Worm (Caenorhabditis elegans): ENCODE results near the gene F18C5.9.

Gene F18C5.9

ce11 chrII:6524501-6524977, 42.4 kb upstream of the F18C5.9 start, which contains the start of gene C56E6.2:
C56E6.2 (plus strand) TSS chrII:6524927.
- no peak for TF ChIP-seq ztf-11 (tag; optimal IDR thresholded peaks at IDR 0.05)
- TF ChIP-seq elt-1 (tag; optimal IDR thresholded peaks at IDR 0.05; ENCODE audit: borderline replicate concordance, insufficient read depth), result peak; percentile 81

- no peak for TF ChIP-seq sem-2 (GFP tag; optimal IDR thresholded peaks at IDR 0.05)
- no peak for TF ChIP-seq nhr-28 (tag; optimal IDR thresholded peaks at IDR 0.05)
- TF ChIP-seq nhr-237 (tag; optimal IDR thresholded peaks at IDR 0.05), result no peak
- TF ChIP-seq elt-1 (tag; optimal IDR thresholded peaks at IDR 0.05; ENCODE audit: borderline replicate concordance, insufficient read depth), result no peak
- no peak for TF ChIP-seq ceh-39 (tag; optimal IDR thresholded peaks at IDR 0.05)
- TF ChIP-seq ham-2 (GFP tag; optimal IDR thresholded peaks at IDR 0.05), result no peak
- TF ChIP-seq zip-8 (tag; optimal IDR thresholded peaks at IDR 0.05), result no peak
- TF ChIP-seq ceh-83 (GFP tag; optimal IDR thresholded peaks at IDR 0.05), result no peak
- no peak for TF ChIP-seq nhr-76 (tag; optimal IDR thresholded peaks at IDR 0.05)
Measured at ce11 chrII:6526136-6526684, 40.7 kb upstream of the F18C5.9 start.

- TF ChIP-seq ceh-39 (tag; optimal IDR thresholded peaks at IDR 0.05), result no peak
- TF ChIP-seq ztf-11 (tag; optimal IDR thresholded peaks at IDR 0.05), result no peak
Measured at ce11 chrII:6528629-6529028, 38.3 kb upstream of the F18C5.9 start, which contains the start of gene C56E6.4. C56E6.4 (minus strand) TSS chrII:6528729.

ce11 chrII:6531527-6531926, 35.4 kb upstream of the F18C5.9 start, which contains the start of gene abch-1:
abch-1 (minus strand) TSS chrII:6531627.
- TF ChIP-seq nhr-237 (tag; optimal IDR thresholded peaks at IDR 0.05) (no peak), mls-2 (tag; optimal IDR thresholded peaks at IDR 0.05) (no peak), nhr-12 (tag; optimal IDR thresholded peaks at IDR 0.05) (no peak), lsy-2 (tag; optimal IDR thresholded peaks at IDR 0.05) (no peak), nhr-28 (tag; optimal IDR thresholded peaks at IDR 0.05) (no peak), lin-13 (tag; optimal IDR thresholded peaks at IDR 0.05) (no peak), blmp-1 (tag; optimal IDR thresholded peaks at IDR 0.05) (no peak), nhr-76 (tag; optimal IDR thresholded peaks at IDR 0.05) (no peak), unc-62 (GFP tag; optimal IDR thresholded peaks at IDR 0.05) (no peak), hlh-1 (tag; optimal IDR thresholded peaks at IDR 0.05) (no peak), ces-1 (GFP tag; optimal IDR thresholded peaks at IDR 0.05) (no peak), ceh-43 (GFP tag; optimal IDR thresholded peaks at IDR 0.05) (no peak)

DNA sequence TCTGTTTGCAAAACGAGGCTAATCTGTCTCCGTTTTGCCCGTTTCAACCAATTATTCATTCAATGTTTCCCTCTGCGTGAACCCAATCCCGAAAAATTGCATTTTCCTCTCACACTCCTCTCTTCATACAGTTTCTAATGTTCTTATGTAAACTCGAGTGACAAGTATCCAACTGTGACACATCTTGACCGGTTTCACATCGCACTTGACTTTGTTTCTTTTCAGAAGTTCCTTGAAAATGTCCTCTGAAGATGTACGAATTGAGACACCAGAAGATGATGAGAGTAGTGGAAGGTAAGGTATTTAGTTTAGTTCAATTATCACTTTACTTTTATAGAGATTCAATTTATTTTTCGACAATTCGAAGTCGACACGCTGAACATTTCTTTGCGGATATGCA, 35.0 kb upstream of the F18C5.9 start, which contains the start of gene abcx-1:
abcx-1 (plus strand) TSS at position 224 of the 400 bp plus-strand sequence.
- TF ChIP-seq snpc-4 (tag; optimal IDR thresholded peaks at IDR 0.05) (no peak), ces-1 (GFP tag; optimal IDR thresholded peaks at IDR 0.05) (no peak), tbx-8 (GFP tag; optimal IDR thresholded peaks at IDR 0.05) (no peak), ztf-11 (tag; optimal IDR thresholded peaks at IDR 0.05) (no peak), elt-3 (tag; optimal IDR thresholded peaks at IDR 0.05) (no peak), lin-13 (tag; optimal IDR thresholded peaks at IDR 0.05) (no peak), blmp-1 (tag; optimal IDR thresholded peaks at IDR 0.05) (no peak), ham-2 (GFP tag; optimal IDR thresholded peaks at IDR 0.05) (no peak), hlh-1 (tag; optimal IDR thresholded peaks at IDR 0.05) (no peak), sptf-1 (tag; optimal IDR thresholded peaks at IDR 0.05) (no peak), pha-4 (tag; optimal IDR thresholded peaks at IDR 0.05) (no peak), zip-8 (tag; optimal IDR thresholded peaks at IDR 0.05) (no peak), elt-1 (tag; optimal IDR thresholded peaks at IDR 0.05; ENCODE audit: borderline replicate concordance, insufficient read depth) (no peak)

ce11 chrII:6535957-6536424, 30.9 kb upstream of the F18C5.9 start, which contains the start of gene utp-20:
utp-20 (plus strand) TSS chrII:6536374.
- TF ChIP-seq lin-13 (tag; optimal IDR thresholded peaks at IDR 0.05), result no peak
- TF ChIP-seq pha-4 (tag; optimal IDR thresholded peaks at IDR 0.05), result no peak
- no peak for TF ChIP-seq nhr-76 (tag; optimal IDR thresholded peaks at IDR 0.05)
- TF ChIP-seq mep-1 (tag; optimal IDR thresholded peaks at IDR 0.05), result no peak
- TF ChIP-seq ces-1 (GFP tag; optimal IDR thresholded peaks at IDR 0.05), result peak; percentile 84
- no peak for TF ChIP-seq sptf-1 (tag; optimal IDR thresholded peaks at IDR 0.05)
- no peak for TF ChIP-seq elt-1 (tag; optimal IDR thresholded peaks at IDR 0.05; ENCODE audit: borderline replicate concordance, insufficient read depth)
- no peak for TF ChIP-seq flh-1 (GFP tag; optimal IDR thresholded peaks at IDR 0.05)
- TF ChIP-seq nhr-2 (tag; optimal IDR thresholded peaks at IDR 0.05), result no peak
- no peak for TF ChIP-seq zip-8 (tag; optimal IDR thresholded peaks at IDR 0.05)
- TF ChIP-seq ceh-83 (GFP tag; optimal IDR thresholded peaks at IDR 0.05), result no peak
- no peak for TF ChIP-seq bed-3 (GFP tag; optimal IDR thresholded peaks at IDR 0.05)
- TF ChIP-seq drap-1 (GFP tag; optimal IDR thresholded peaks at IDR 0.05), result no peak
- TF ChIP-seq hlh-1 (tag; optimal IDR thresholded peaks at IDR 0.05), result no peak
- TF ChIP-seq cnd-1 (tag; optimal IDR thresholded peaks at IDR 0.05), result no peak
- no peak for TF ChIP-seq mls-2 (tag; optimal IDR thresholded peaks at IDR 0.05)
- TF ChIP-seq lsy-2 (tag; optimal IDR thresholded peaks at IDR 0.05), result peak; percentile 65
- no peak for TF ChIP-seq ham-2 (GFP tag; optimal IDR thresholded peaks at IDR 0.05)
- no peak for TF ChIP-seq unc-62 (GFP tag; optimal IDR thresholded peaks at IDR 0.05)
- TF ChIP-seq tbx-8 (GFP tag; optimal IDR thresholded peaks at IDR 0.05), result no peak
- no peak for TF ChIP-seq mab-5 (tag; optimal IDR thresholded peaks at IDR 0.05)
- TF ChIP-seq snpc-4 (tag; optimal IDR thresholded peaks at IDR 0.05), result no peak
- TF ChIP-seq ceh-39 (tag; optimal IDR thresholded peaks at IDR 0.05), result peak; percentile 39
- TF ChIP-seq unc-120 (tag; optimal IDR thresholded peaks at IDR 0.05; ENCODE audit: poor library complexity, severe bottlenecking), result no peak
- TF ChIP-seq nhr-28 (tag; optimal IDR thresholded peaks at IDR 0.05), result no peak
- TF ChIP-seq M03D4.4 (tag; optimal IDR thresholded peaks at IDR 0.05), result no peak
- TF ChIP-seq sem-2 (GFP tag; optimal IDR thresholded peaks at IDR 0.05), result no peak
- no peak for TF ChIP-seq blmp-1 (tag; optimal IDR thresholded peaks at IDR 0.05)
- no peak for TF ChIP-seq lin-32 (GFP tag; optimal IDR thresholded peaks at IDR 0.05)
- TF ChIP-seq nhr-237 (tag; optimal IDR thresholded peaks at IDR 0.05), result peak; percentile 25
- TF ChIP-seq unc-39 (tag; optimal IDR thresholded peaks at IDR 0.05), result no peak
